Worm (Caenorhabditis elegans): ENCODE data around the gene C13E3.1.
A peak's percentile ranks its signal among the peaks of the same experiment; 100 is the strongest.

Gene C13E3.1

ce11 chrX:8846447-8847237, 46.3 kb upstream of the C13E3.1 start, which contains the start of gene C28G1.10 (continued):
- TF ChIP-seq skn-1 (tag; optimal IDR thresholded peaks at IDR 0.05) (no peak), cey-2 (tag; optimal IDR thresholded peaks at IDR 0.05; ENCODE audit: borderline replicate concordance, insufficient read depth) (no peak), vab-7 (GFP tag; IDR thresholded peaks at IDR 0.05) (peak; percentile 66), lin-1 (GFP tag; IDR thresholded peaks at IDR 0.05) (peak; percentile 50), ceh-28 (tag; optimal IDR thresholded peaks at IDR 0.05) (no peak), nhr-111 (GFP tag; optimal IDR thresholded peaks at IDR 0.05) (no peak), ama-1 (optimal IDR thresholded peaks at IDR 0.05) (no peak), F49E8.2 (tag; optimal IDR thresholded peaks at IDR 0.05; ENCODE audit: borderline replicate concordance) (peak; percentile 11), ceh-62 (tag; optimal IDR thresholded peaks at IDR 0.05) (no peak), daf-19 (GFP tag; conservative IDR thresholded peaks at IDR 0.05) (0 out of 2 replicates have a peak, but pooled peaks have one; percentile 44), lin-15B (tag; optimal IDR thresholded peaks at IDR 0.05) (no peak), dmd-8 (GFP tag; IDR thresholded peaks at IDR 0.05) (peak; percentile 86; the same call in 1 of the 2 replicates), F26F4.8 (GFP tag; conservative IDR thresholded peaks at IDR 0.05) (peak; percentile 67; the same call in 1 of the 2 replicates), aha-1 (tag) (no peak), lin-38 (GFP tag; IDR thresholded peaks at IDR 0.05) (peak; percentile 63), gei-8 (GFP tag; optimal IDR thresholded peaks at IDR 0.05) (no peak), F10B5.3 (tag; optimal IDR thresholded peaks at IDR 0.05) (no peak), dve-1 (tag; optimal IDR thresholded peaks at IDR 0.05; ENCODE audit: insufficient read depth) (peak; percentile 62), spr-1 (tag; optimal IDR thresholded peaks at IDR 0.05) (no peak), daf-8 (GFP tag; IDR thresholded peaks at IDR 0.05) (no peak), nhr-42 (GFP tag; IDR thresholded peaks at IDR 0.05) (0 out of 2 replicates have a peak, but pooled peaks have one; percentile 46), R02D3.7 (tag; optimal IDR thresholded peaks at IDR 0.05) (no peak), attf-4 (tag; optimal IDR thresholded peaks at IDR 0.05) (no peak), dpl-1 (GFP tag; optimal IDR thresholded peaks at IDR 0.05) (peak; percentile 3), arid-1 (GFP tag; conservative IDR thresholded peaks at IDR 0.05) (peak; percentile 72), lir-3 (tag; optimal IDR thresholded peaks at IDR 0.05) (peak; percentile 8), saeg-2 (GFP tag; IDR thresholded peaks at IDR 0.05) (peak; percentile 42; the same call in 1 of the 2 replicates), zfp-2 (tag; optimal IDR thresholded peaks at IDR 0.05) (no peak), nhr-11 (tag; optimal IDR thresholded peaks at IDR 0.05) (no peak), fkh-10 (GFP tag; optimal IDR thresholded peaks at IDR 0.05) (no peak), nhr-77 (tag; optimal IDR thresholded peaks at IDR 0.05) (peak; percentile 44), T20F7.1 (GFP tag; optimal IDR thresholded peaks at IDR 0.05) (no peak), F44E2.7 (GFP tag; IDR thresholded peaks at IDR 0.05) (peak; percentile 80), snpc-4 (tag; optimal IDR thresholded peaks at IDR 0.05) (no peak), pqm-1 (tag; optimal IDR thresholded peaks at IDR 0.05) (peak; percentile 75), Y5F2A.4 (GFP tag; optimal IDR thresholded peaks at IDR 0.05) (peak; percentile 31), nhr-10 (tag; optimal IDR thresholded peaks at IDR 0.05) (no peak), zfp-3 (GFP tag; conservative IDR thresholded peaks at IDR 0.05) (0 out of 2 replicates have a peak, but pooled peaks have one; percentile 12), zag-1 (tag; optimal IDR thresholded peaks at IDR 0.05) (no peak), nhr-237 (tag; optimal IDR thresholded peaks at IDR 0.05) (no peak), nhr-48 (tag; optimal IDR thresholded peaks at IDR 0.05) (peak; percentile 48), daf-16 (GFP tag; optimal IDR thresholded peaks at IDR 0.05) (no peak), daf-16 (tag; optimal IDR thresholded peaks at IDR 0.05) (no peak), zip-11 (GFP tag; IDR thresholded peaks at IDR 0.05) (peak; percentile 69), php-3 (GFP tag; IDR thresholded peaks at IDR 0.05) (peak; percentile 27), dmd-6 (GFP tag; IDR thresholded peaks at IDR 0.05) (no peak; the same call in 1 of the 2 replicates), nhr-76 (tag; optimal IDR thresholded peaks at IDR 0.05) (no peak), mdl-1 (tag; optimal IDR thresholded peaks at IDR 0.05) (no peak), rbr-2 (tag; optimal IDR thresholded peaks at IDR 0.05) (no peak), ctbp-1 (GFP tag; IDR thresholded peaks at IDR 0.05) (peak; percentile 74)
